Worm (Caenorhabditis elegans) whole organism, L1 larva: ENCODE measurements around the gene clec-182.

Experiments
- aly-2 ChIP-seq: fragments of 150-350 bp; optimal IDR thresholded peaks from 2 replicates; lab custom pipeline; 2014; ENCODE audit warnings: missing biosample characterization, missing genetic modification characterization
- ets-5 ChIP-seq: fragments of 200-800 bp; sonication (Bioruptor generic); IDR thresholded peaks from 2 replicates; pipeline ENCODE4 v1.3.6; 2022; ENCODE audit warnings: missing genetic modification characterization, missing compliant biosample characterization
- fos-1 ChIP-seq: fragments of 150-350 bp; optimal IDR thresholded peaks from 2 replicates; lab custom pipeline; 2014; ENCODE audit warnings: missing biosample characterization, missing genetic modification characterization
- hlh-17 ChIP-seq: fragments of 200-800 bp; sonication (Bioruptor generic); optimal IDR thresholded peaks from 2 replicates; lab custom pipeline; 2018; ENCODE audit warnings: missing genetic modification characterization, mild to moderate bottlenecking, missing compliant biosample characterization, moderate library complexity, borderline replicate concordance
- hpl-2 ChIP-seq: fragments of 150-350 bp; optimal IDR thresholded peaks from 2 replicates; lab custom pipeline; 2014; ENCODE audit warnings: missing biosample characterization, missing genetic modification reagents, missing genetic modification characterization
- nhr-12 ChIP-seq: sonication (generic microtip); optimal IDR thresholded peaks from 2 replicates; lab custom pipeline; 2017; ENCODE audit warnings: missing biosample characterization, missing genetic modification characterization
- swsn-7 ChIP-seq: sonication (generic microtip); optimal IDR thresholded peaks from 2 replicates; lab custom pipeline; 2016; ENCODE audit warnings: missing genetic modification characterization, missing compliant biosample characterization

- no peak for TF ChIP-seq ets-5
- no peak for TF ChIP-seq aly-2 (tag; lab: Kevin White, UChicago)
- no peak for TF ChIP-seq fos-1 (tag; lab: Kevin White, UChicago)
- TF ChIP-seq hpl-2, result no peak
- no peak for TF ChIP-seq hlh-17 (GFP tag; lab: Kevin White, UChicago)
- TF ChIP-seq swsn-7 (tag; lab: Kevin White, UChicago), result no peak
- no peak for TF ChIP-seq nhr-12 (tag; lab: Kevin White, UChicago)
Measured at ce11 chrIV:8813614-8814013, 15.5 kb upstream of the clec-182 start, which contains the start of gene exc-5.
